Worm (Caenorhabditis elegans): Measurements from ENCODE around the gene cox-5A.
A peak's percentile ranks its signal among the peaks of the same experiment; 100 is the strongest.

DNA sequence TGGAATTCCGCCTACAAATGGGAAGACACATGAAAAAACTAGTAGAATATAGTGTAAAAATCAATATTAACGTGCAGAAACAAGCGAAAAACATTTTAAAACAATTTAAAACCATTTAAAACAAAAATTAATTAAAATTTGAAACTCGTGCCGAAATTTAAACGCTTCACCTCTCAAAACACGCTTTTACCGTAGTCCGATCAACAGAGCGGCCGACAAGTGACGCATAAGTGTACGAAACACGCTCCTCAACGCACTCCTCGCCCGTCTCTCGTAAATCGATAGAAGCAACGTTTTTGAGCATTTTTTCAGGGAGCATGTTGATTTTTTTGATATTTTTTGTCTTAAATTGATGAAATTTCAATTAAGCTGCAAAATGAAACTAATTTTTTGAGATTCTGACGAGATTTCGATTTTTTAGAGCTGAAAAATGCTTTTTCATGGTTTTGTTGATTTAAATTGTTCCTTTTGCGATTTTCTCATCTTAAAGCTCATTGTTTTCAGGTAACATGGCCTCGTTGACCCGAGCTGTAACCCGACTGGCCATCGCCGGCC, at the start of gene cox-5A:
- peak; percentile 87 for TF ChIP-seq madf-8 (GFP tag; conservative IDR thresholded peaks at IDR 0.05)
- peak; percentile 99 for TF ChIP-seq dpl-1 (GFP tag; optimal IDR thresholded peaks at IDR 0.05)
- peak; percentile 88 for TF ChIP-seq F52B5.7 (tag; optimal IDR thresholded peaks at IDR 0.05)
